Fruit fly (Drosophila melanogaster) whole organism, pupa: ENCODE data around the gene CG8564.

Source experiments
- CG10348 ChIP-seq: fragments of 200-800 bp; sonication (Bioruptor generic); IDR thresholded peaks from 2 replicates; pipeline ENCODE4 v1.3.6; 2022; ENCODE audit warnings: missing biosample characterization, missing genetic modification characterization
- CG12605 ChIP-seq: fragments of 200-800 bp; sonication (Bioruptor generic); IDR thresholded peaks from 2 replicates; pipeline ENCODE4 v1.3.6; 2022; ENCODE audit warnings: missing biosample characterization, missing genetic modification characterization
- CG17806 ChIP-seq: fragments of 200-800 bp; sonication (Bioruptor generic); optimal IDR thresholded peaks from 2 replicates; lab custom pipeline; 2018; ENCODE audit warnings: missing biosample characterization, mild to moderate bottlenecking, missing genetic modification characterization, moderate library complexity
- CG32121 ChIP-seq: fragments of 200-800 bp; sonication (Bioruptor generic); IDR thresholded peaks from 2 replicates; pipeline ENCODE4 v1.3.6; 2022; ENCODE audit warnings: missing biosample characterization, missing genetic modification characterization
- CG4496 ChIP-seq: fragments of 200-800 bp; sonication (Bioruptor generic); IDR thresholded peaks from 3 replicates; pipeline ENCODE4 v1.3.6; 2022; ENCODE audit warnings: missing biosample characterization, missing genetic modification characterization
- CG8159 ChIP-seq: fragments of 200-800 bp; sonication (Bioruptor generic); optimal IDR thresholded peaks from 3 replicates; lab custom pipeline; 2018; ENCODE audit warnings: missing biosample characterization, mild to moderate bottlenecking, missing genetic modification characterization, moderate library complexity
- CG9948 ChIP-seq: fragments of 200-800 bp; sonication (Bioruptor generic); optimal IDR thresholded peaks from 2 replicates; lab custom pipeline; 2018; ENCODE audit warnings: missing biosample characterization, mild to moderate bottlenecking, missing genetic modification characterization, moderate library complexity
- D1 ChIP-seq: fragments of 200-800 bp; sonication (Bioruptor generic); optimal IDR thresholded peaks from 2 replicates; lab custom pipeline; 2018; ENCODE audit warnings: missing biosample characterization, mild to moderate bottlenecking, missing genetic modification characterization, moderate library complexity
- EcR ChIP-seq: fragments of 200-800 bp; sonication (Bioruptor generic); optimal IDR thresholded peaks from 3 replicates; lab custom pipeline; 2019; ENCODE audit warnings: missing biosample characterization, missing genetic modification characterization, mild to moderate bottlenecking, moderate library complexity, missing genetic modification reagents
- Ets98B ChIP-seq: fragments of 200-800 bp; sonication (Bioruptor generic); IDR thresholded peaks from 2 replicates; pipeline ENCODE4 v1.3.6; 2022; ENCODE audit warnings: missing biosample characterization, missing genetic modification characterization
- Snoo ChIP-seq: fragments of 200-800 bp; sonication (Bioruptor generic); optimal IDR thresholded peaks from 3 replicates; lab custom pipeline; 2017; ENCODE audit warnings: missing biosample characterization, mild to moderate bottlenecking, missing genetic modification characterization, inconsistent platforms
- fd96Ca ChIP-seq: fragments of 200-800 bp; sonication (Bioruptor generic); IDR thresholded peaks from 3 replicates; pipeline ENCODE4 v1.3.6; 2022; ENCODE audit warnings: missing biosample characterization, missing genetic modification characterization

- TF ChIP-seq EcR (GFP tag; lab: Kevin White, UChicago) = no peak
- no peak for TF ChIP-seq CG17806 (tag; lab: Kevin White, UChicago)
- no peak for TF ChIP-seq Snoo (tag; lab: Kevin White, UChicago)
- no peak for TF ChIP-seq CG12605 (GFP tag; lab: Robert Waterston, UW)
- TF ChIP-seq Ets98B (GFP tag; lab: Robert Waterston, UW) = no peak
- TF ChIP-seq CG4496 = no peak
- no peak for TF ChIP-seq CG9948 (tag; lab: Kevin White, UChicago)
- no peak for TF ChIP-seq CG10348 (GFP tag; lab: Robert Waterston, UW)
- TF ChIP-seq D1 (tag; lab: Kevin White, UChicago) = no peak
- no peak for TF ChIP-seq CG32121 (GFP tag; lab: Robert Waterston, UW)
- no peak for TF ChIP-seq CG8159 (tag; lab: Kevin White, UChicago)
- TF ChIP-seq fd96Ca (GFP tag; lab: Robert Waterston, UW) = no peak
These were observed 2.7 kb upstream of the CG8564 start, which contains the start of gene CG8563 for dm6 chr3L:7390442-7390841.
